Fruit fly (Drosophila melanogaster) S2 (cell line): Measurements from ENCODE around the gene htt.

Experiments used
- CG8478 ChIP-seq: fragments of >200 bp; optimal IDR thresholded peaks from 2 replicates; lab custom pipeline; 2018
- CTCF ChIP-seq, 2 experiments: fragments of >200 bp; optimal IDR thresholded peaks; 2 replicates each; lab custom pipeline; 2018

- TF ChIP-seq CTCF (optimal IDR thresholded peaks at IDR 0.05; lab: Kevin White, UChicago) (no peak), CG8478 (no peak)
Observed at dm6 chr3R:28679583-28679982, 16.5 kb upstream of the htt start.
